Worm (Caenorhabditis elegans): ENCODE results near the gene C08F1.10.
"Not testable (repeated sequence)": the region's sequence is repeated elsewhere in the genome, so short reads cannot be mapped to it uniquely, and the experiment has no call there.

DNA sequence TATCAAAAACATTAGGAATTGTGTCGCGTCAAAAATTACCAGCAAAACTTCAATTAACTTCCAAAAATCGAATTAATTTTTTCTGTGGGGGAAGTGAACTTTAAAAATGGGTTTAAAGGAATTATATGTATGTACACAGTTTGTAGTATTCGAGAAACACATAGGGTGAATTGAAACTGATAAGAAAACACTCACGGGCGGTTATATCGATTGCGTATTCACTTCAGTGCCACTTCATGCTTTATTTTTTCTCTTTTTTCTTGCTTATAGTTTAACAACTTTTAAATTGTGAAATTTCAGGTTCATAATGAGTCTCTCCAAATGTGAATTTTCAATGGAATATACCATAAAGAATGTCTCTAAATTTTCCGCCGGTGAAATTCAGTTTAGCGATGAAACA is 14.8 kb downstream of the C08F1.10 start, which contains the start of gene math-26:
- not testable (repeated sequence) for TF ChIP-seq daf-8 (GFP tag; IDR thresholded peaks at IDR 0.05); ztf-11 (tag; optimal IDR thresholded peaks at IDR 0.05); R02D3.7 (tag; optimal IDR thresholded peaks at IDR 0.05); dpl-1 (GFP tag; optimal IDR thresholded peaks at IDR 0.05)
